Worm (Caenorhabditis elegans) whole organism, young adult: ENCODE data around the gene F56C9.6.

Experiments
- F22D6.2 ChIP-seq: sonication (generic microtip); optimal IDR thresholded peaks from 2 replicates; lab custom pipeline; 2016; ENCODE audit warnings: mild to moderate bottlenecking, missing genetic modification characterization, missing compliant biosample characterization
- F49E8.2 ChIP-seq: sonication (generic microtip); optimal IDR thresholded peaks from 3 replicates; lab custom pipeline; 2017; ENCODE audit warnings: missing genetic modification characterization, mild to moderate bottlenecking, missing compliant biosample characterization, antibody characterized with exemption, moderate library complexity; ENCODE audit not compliant: insufficient read depth
- lin-26 ChIP-seq: fragments of 200-800 bp; sonication (Bioruptor generic); IDR thresholded peaks from 2 replicates; pipeline ENCODE4 v1.3.6; 2022; ENCODE audit warnings: missing genetic modification reagents, missing genetic modification characterization, missing compliant biosample characterization
- mxl-1 ChIP-seq: sonication (generic microtip); optimal IDR thresholded peaks from 2 replicates; lab custom pipeline; 2016; ENCODE audit warnings: missing genetic modification characterization, missing compliant biosample characterization
- pha-4 ChIP-seq: fragments of 150-350 bp; sonication (generic microtip); optimal IDR thresholded peaks from 2 replicates; lab custom pipeline; 2014; ENCODE audit warnings: missing biosample characterization, missing genetic modification reagents, missing genetic modification characterization
- ztf-26 ChIP-seq: sonication (generic microtip); optimal IDR thresholded peaks from 2 replicates; lab custom pipeline; 2017; ENCODE audit warnings: missing genetic modification characterization, missing compliant biosample characterization

ce11 chrIII:7317354-7317753 lies 6.8 kb upstream of the F56C9.6 start:
- TF ChIP-seq lin-26 (no peak), mxl-1 (tag; lab: Kevin White, UChicago) (no peak), ztf-26 (tag; lab: Kevin White, UChicago) (no peak), pha-4 (tag; lab: Kevin White, UChicago) (no peak), F49E8.2 (tag; lab: Kevin White, UChicago) (no peak), F22D6.2 (no peak)
